Worm (Caenorhabditis elegans) whole organism, late embryonic: ENCODE measurements around the gene pacs-1.

ENCODE experiments used
- C08G9.2 ChIP-seq: sonication (generic microtip); optimal IDR thresholded peaks from 2 replicates; lab custom pipeline; 2016; ENCODE audit warnings: mild to moderate bottlenecking, missing genetic modification characterization, moderate library complexity, missing compliant biosample characterization
- K02D7.2 ChIP-seq: sonication (generic microtip); optimal IDR thresholded peaks from 2 replicates; lab custom pipeline; 2017; ENCODE audit warnings: mild to moderate bottlenecking, missing genetic modification characterization, missing compliant biosample characterization
- ahr-1 ChIP-seq: sonication (generic microtip); optimal IDR thresholded peaks from 2 replicates; lab custom pipeline; 2016; ENCODE audit warnings: missing genetic modification characterization, missing compliant biosample characterization
- ama-1 ChIP-seq: fragments of 150-350 bp; optimal IDR thresholded peaks from 2 replicates; lab custom pipeline; 2014
- ceh-14 ChIP-seq: sonication (generic microtip); optimal IDR thresholded peaks from 2 replicates; lab custom pipeline; 2016; ENCODE audit warnings: missing genotype, missing genetic modification characterization, missing compliant biosample characterization
- ceh-18 ChIP-seq: sonication (generic microtip); optimal IDR thresholded peaks from 2 replicates; lab custom pipeline; 2016; ENCODE audit warnings: missing genetic modification characterization, missing compliant biosample characterization
- ceh-19 ChIP-seq: fragments of 200-800 bp; sonication (Bioruptor generic); optimal IDR thresholded peaks from 2 replicates; lab custom pipeline; 2018; ENCODE audit warnings: mild to moderate bottlenecking, missing genetic modification characterization, missing compliant biosample characterization
- ceh-2 ChIP-seq: sonication (generic microtip); optimal IDR thresholded peaks from 2 replicates; lab custom pipeline; 2016; ENCODE audit warnings: missing genotype, missing genetic modification characterization, missing compliant biosample characterization
- ceh-30 ChIP-seq: fragments of 150-350 bp; optimal IDR thresholded peaks from 2 replicates; lab custom pipeline; 2014; ENCODE audit warnings: missing biosample characterization, missing genetic modification characterization
- ceh-31 ChIP-seq: sonication (generic microtip); optimal IDR thresholded peaks from 2 replicates; lab custom pipeline; 2016; ENCODE audit warnings: missing genetic modification characterization, missing compliant biosample characterization
- ceh-34 ChIP-seq: sonication (generic microtip); optimal IDR thresholded peaks from 2 replicates; lab custom pipeline; 2016; ENCODE audit warnings: mild to moderate bottlenecking, missing genetic modification characterization, missing compliant biosample characterization
- ceh-45 ChIP-seq: fragments of 200-800 bp; sonication (Bioruptor generic); IDR thresholded peaks from 2 replicates; pipeline ENCODE4 v1.3.6; 2022; ENCODE audit warnings: missing genetic modification reagents, missing genetic modification characterization, missing compliant biosample characterization
- ceh-48 ChIP-seq: sonication (generic microtip); optimal IDR thresholded peaks from 2 replicates; lab custom pipeline; 2016; ENCODE audit warnings: missing genetic modification characterization, inconsistent platforms, missing compliant biosample characterization
- ceh-9 ChIP-seq: sonication (generic microtip); optimal IDR thresholded peaks from 2 replicates; lab custom pipeline; 2016; ENCODE audit warnings: mild to moderate bottlenecking, missing genetic modification characterization, inconsistent platforms, missing compliant biosample characterization
- che-1 ChIP-seq: sonication (generic microtip); optimal IDR thresholded peaks from 2 replicates; lab custom pipeline; 2016; ENCODE audit warnings: mild to moderate bottlenecking, missing genetic modification characterization, missing compliant biosample characterization
- dmd-4 ChIP-seq: sonication (generic microtip); optimal IDR thresholded peaks from 2 replicates; lab custom pipeline; 2016; ENCODE audit warnings: borderline replicate concordance, missing genetic modification characterization, missing compliant biosample characterization
- ets-4 ChIP-seq: sonication (generic microtip); optimal IDR thresholded peaks from 2 replicates; lab custom pipeline; 2016; ENCODE audit warnings: missing genetic modification characterization, missing compliant biosample characterization
- fkh-6 ChIP-seq: sonication (generic microtip); optimal IDR thresholded peaks from 2 replicates; lab custom pipeline; 2016; ENCODE audit warnings: missing genetic modification characterization, missing compliant biosample characterization
- hlh-13 ChIP-seq: fragments of 200-800 bp; sonication (Bioruptor generic); optimal IDR thresholded peaks from 2 replicates; lab custom pipeline; 2018; ENCODE audit warnings: mild to moderate bottlenecking, missing genetic modification characterization, missing compliant biosample characterization
- hlh-15 ChIP-seq: sonication (generic microtip); optimal IDR thresholded peaks from 2 replicates; lab custom pipeline; 2016; ENCODE audit warnings: missing genetic modification characterization, missing compliant biosample characterization
- hlh-30 ChIP-seq: sonication (generic microtip); optimal IDR thresholded peaks from 2 replicates; lab custom pipeline; 2017; ENCODE audit warnings: antibody characterized with exemption, missing genetic modification characterization, missing compliant biosample characterization; ENCODE audit not compliant: insufficient read depth
- hlh-8 ChIP-seq: sonication (generic microtip); optimal IDR thresholded peaks from 2 replicates; lab custom pipeline; 2016; ENCODE audit warnings: missing genotype, missing genetic modification characterization, missing compliant biosample characterization
- lin-11 ChIP-seq: fragments of 200-800 bp; sonication (Bioruptor generic); optimal IDR thresholded peaks from 2 replicates; lab custom pipeline; 2018; ENCODE audit warnings: mild to moderate bottlenecking, missing genetic modification characterization, missing compliant biosample characterization
- mec-3 ChIP-seq: sonication (generic microtip); optimal IDR thresholded peaks from 2 replicates; lab custom pipeline; 2016; ENCODE audit warnings: borderline replicate concordance, missing genetic modification characterization, missing compliant biosample characterization
- nfya-1 ChIP-seq: sonication (generic microtip); optimal IDR thresholded peaks from 2 replicates; lab custom pipeline; 2017; ENCODE audit warnings: missing genetic modification characterization, mild to moderate bottlenecking, missing compliant biosample characterization, antibody characterized with exemption, moderate library complexity
- nhr-232 ChIP-seq: sonication (generic microtip); optimal IDR thresholded peaks from 2 replicates; lab custom pipeline; 2016; ENCODE audit warnings: missing genetic modification characterization, missing compliant biosample characterization
- npax-4 ChIP-seq: sonication (generic microtip); optimal IDR thresholded peaks from 2 replicates; lab custom pipeline; 2016; ENCODE audit warnings: missing genetic modification characterization, missing compliant biosample characterization
- odd-2 ChIP-seq: sonication (generic microtip); optimal IDR thresholded peaks from 2 replicates; lab custom pipeline; 2017; ENCODE audit warnings: antibody characterized with exemption, mild to moderate bottlenecking, missing genetic modification characterization, missing compliant biosample characterization
- pat-9 ChIP-seq: fragments of 200-800 bp; sonication (Bioruptor generic); optimal IDR thresholded peaks from 2 replicates; lab custom pipeline; 2018; ENCODE audit warnings: mild to moderate bottlenecking, missing genetic modification characterization, moderate library complexity, missing compliant biosample characterization
- pax-1 ChIP-seq: fragments of 150-350 bp; optimal IDR thresholded peaks from 2 replicates; lab custom pipeline; 2014; ENCODE audit warnings: missing biosample characterization, missing genetic modification characterization
- pha-4 ChIP-seq: fragments of 150-350 bp; optimal IDR thresholded peaks from 2 replicates; lab custom pipeline; 2018; ENCODE audit warnings: missing biosample characterization, missing genetic modification reagents, missing genetic modification characterization
- pros-1 ChIP-seq: fragments of 150-350 bp; optimal IDR thresholded peaks from 2 replicates; lab custom pipeline; 2014; ENCODE audit warnings: missing biosample characterization, missing genetic modification reagents, missing genetic modification characterization
- ref-2 ChIP-seq: sonication (generic microtip); optimal IDR thresholded peaks from 2 replicates; lab custom pipeline; 2016; ENCODE audit warnings: missing genetic modification characterization, missing compliant biosample characterization
- sox-2 ChIP-seq: fragments of 200-800 bp; sonication (Bioruptor generic); IDR thresholded peaks from 2 replicates; pipeline ENCODE4 v1.3.6; 2022; ENCODE audit warnings: missing genetic modification reagents, missing genetic modification characterization, missing compliant biosample characterization
- tbx-2 ChIP-seq: sonication (generic microtip); optimal IDR thresholded peaks from 2 replicates; lab custom pipeline; 2016; ENCODE audit warnings: missing genetic modification characterization, missing compliant biosample characterization
- tbx-7 ChIP-seq: sonication (generic microtip); optimal IDR thresholded peaks from 2 replicates; lab custom pipeline; 2016; ENCODE audit warnings: missing genotype, missing genetic modification characterization, missing compliant biosample characterization
- unc-3 ChIP-seq, 2 experiments: fragments of 200-800 bp in 1 of 2; sonication (Bioruptor generic) in 1 of 2; sonication (generic microtip) in 1 of 2; conservative IDR thresholded peaks in 1 of 2; optimal IDR thresholded peaks in 1 of 2; 2 replicates each; pipeline versions ENCODE4 v1.3.6 to Lab custom; 2016 to 2022; ENCODE audit warnings: missing compliant biosample characterization in 2 of 2, missing genetic modification characterization in 2 of 2, missing genetic modification reagents in 1 of 2
- unc-42 ChIP-seq: sonication (generic microtip); optimal IDR thresholded peaks from 2 replicates; lab custom pipeline; 2016; ENCODE audit warnings: missing genotype, missing genetic modification characterization, missing compliant biosample characterization
- unc-55 ChIP-seq: sonication (generic microtip); optimal IDR thresholded peaks from 2 replicates; lab custom pipeline; 2017; ENCODE audit warnings: missing biosample characterization, missing genetic modification reagents, missing genetic modification characterization
- unc-86 ChIP-seq: sonication (generic microtip); optimal IDR thresholded peaks from 2 replicates; lab custom pipeline; 2016; ENCODE audit warnings: missing genetic modification characterization, missing compliant biosample characterization
- zip-5 ChIP-seq: sonication (generic microtip); optimal IDR thresholded peaks from 2 replicates; lab custom pipeline; 2016; ENCODE audit warnings: missing genetic modification characterization, missing compliant biosample characterization

Gene pacs-1

DNA sequence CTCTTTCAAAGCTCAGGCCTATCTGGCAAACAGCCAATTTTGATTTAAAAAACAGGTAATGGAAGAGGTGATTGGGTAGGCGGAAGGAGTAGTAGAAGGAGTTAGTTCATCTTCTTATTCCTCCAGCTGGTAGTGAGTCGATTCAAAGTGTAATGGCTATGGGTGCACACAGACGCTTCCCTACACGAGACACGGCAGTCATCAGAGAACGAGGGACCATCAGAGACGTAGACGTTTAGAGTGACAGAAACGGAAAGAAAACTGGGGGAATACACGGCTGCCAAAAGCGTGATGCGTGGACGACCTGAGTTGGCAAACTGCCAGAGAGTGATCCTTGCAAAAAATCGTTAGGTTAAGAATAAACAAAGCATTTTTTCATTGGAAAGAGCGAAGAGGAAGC lies 30.4 kb upstream of the pacs-1 start:
- peak; percentile 35 for TF ChIP-seq nfya-1 (tag; lab: Kevin White, UChicago)
- no peak for TF ChIP-seq nhr-232
- peak; percentile 72 for TF ChIP-seq ceh-31
- no peak for TF ChIP-seq ama-1 (lab: Kevin White, UChicago)
- TF ChIP-seq ceh-34, result peak; percentile 46
- peak; percentile 46 for TF ChIP-seq tbx-2 (tag; lab: Kevin White, UChicago)
- no peak for TF ChIP-seq pha-4 (tag; lab: Kevin White, UChicago)
- TF ChIP-seq npax-4 (tag; lab: Kevin White, UChicago), result no peak
- no peak for TF ChIP-seq ets-4 (tag; lab: Kevin White, UChicago)
- peak; percentile 14 for TF ChIP-seq hlh-30 (tag; lab: Kevin White, UChicago)
- no peak for TF ChIP-seq hlh-15 (tag; lab: Kevin White, UChicago)
- TF ChIP-seq unc-42 (tag; lab: Kevin White, UChicago), result peak; percentile 5
- no peak for TF ChIP-seq C08G9.2 (tag; lab: Kevin White, UChicago)
- TF ChIP-seq pax-1, result peak; percentile 23
- no peak for TF ChIP-seq sox-2
- no peak for TF ChIP-seq hlh-13 (GFP tag; lab: Kevin White, UChicago)
- TF ChIP-seq che-1 (tag; lab: Kevin White, UChicago), result no peak
- TF ChIP-seq ceh-45 (GFP tag; lab: Robert Waterston, UW), result no peak
- TF ChIP-seq pat-9 (tag; lab: Kevin White, UChicago), result no peak
- no peak for TF ChIP-seq lin-11 (tag; lab: Kevin White, UChicago)
- peak; percentile 60 for TF ChIP-seq ceh-18 (tag; lab: Kevin White, UChicago)
- TF ChIP-seq unc-3 (GFP tag; conservative IDR thresholded peaks at IDR 0.05; lab: Robert Waterston, UW), result no peak
- no peak for TF ChIP-seq unc-3 (tag; optimal IDR thresholded peaks at IDR 0.05; lab: Kevin White, UChicago)

DNA sequence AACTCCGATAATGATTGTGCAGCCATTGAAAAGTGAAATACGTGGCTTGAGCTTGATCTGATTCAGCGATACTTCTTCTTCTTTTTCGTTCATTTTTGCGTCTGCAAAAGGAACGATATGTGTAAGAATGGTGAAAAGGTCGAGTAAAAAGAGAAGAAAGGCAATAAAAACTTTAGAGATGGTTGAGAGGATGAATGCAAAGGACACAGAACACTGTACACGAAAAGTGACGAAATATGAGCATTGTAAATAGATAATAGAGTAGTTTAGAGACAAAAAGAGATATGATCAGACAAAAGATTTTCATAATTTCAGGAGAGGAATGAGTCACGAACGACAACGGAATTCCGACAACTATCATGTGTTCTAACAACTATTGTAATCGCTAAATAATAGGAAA lies 29.2 kb upstream of the pacs-1 start, which contains the start of gene aat-2:
aat-2 (minus strand) TSS at position 101 of the 400 bp plus-strand sequence.
- TF ChIP-seq ceh-18 (tag; lab: Kevin White, UChicago), result no peak

DNA sequence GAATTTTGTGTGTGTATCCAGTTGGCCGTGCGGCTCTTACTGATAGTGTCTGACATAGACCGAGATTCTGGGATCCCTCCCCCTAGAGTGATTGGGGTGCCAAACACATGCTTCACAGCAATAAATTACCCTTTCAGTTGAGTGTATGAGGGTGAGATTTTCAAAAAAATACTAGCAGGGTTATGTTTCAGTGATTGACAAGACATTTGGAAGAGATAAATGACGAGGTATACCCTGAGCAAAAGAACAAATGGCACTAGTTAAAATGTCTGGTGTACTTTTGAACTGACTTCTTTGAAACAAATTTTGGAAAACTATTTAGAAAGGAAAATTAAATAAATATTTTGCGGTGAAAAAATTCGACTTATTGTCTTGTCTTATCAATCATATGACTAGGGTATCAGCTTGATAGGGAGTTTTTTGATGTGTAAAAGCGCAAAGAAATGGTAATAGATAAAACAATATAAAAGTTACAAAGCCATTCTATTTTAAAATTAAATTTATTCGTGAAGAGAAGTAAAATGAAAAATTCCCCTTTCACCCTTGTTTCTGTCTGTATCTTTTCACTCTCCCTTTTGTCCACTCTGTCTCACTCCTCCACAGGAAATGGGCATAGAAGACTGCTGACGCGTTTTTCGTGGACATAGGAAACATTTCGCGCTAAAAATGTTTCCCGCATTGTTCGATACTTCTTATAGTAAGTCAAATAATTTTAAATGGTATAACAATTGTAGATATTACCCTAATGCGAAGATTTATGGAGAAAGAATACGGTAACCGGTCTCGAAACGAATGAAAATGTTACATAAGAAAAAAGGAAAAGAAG lies 26.3 kb upstream of the pacs-1 start, which contains the start of gene glo-4:
glo-4 (minus strand) TSS at position 51 of the 826 bp plus-strand sequence.
- no peak for TF ChIP-seq ceh-9 (tag; lab: Kevin White, UChicago)
- no peak for TF ChIP-seq mec-3 (tag; lab: Kevin White, UChicago)
- TF ChIP-seq pha-4 (tag; lab: Kevin White, UChicago), result no peak
- TF ChIP-seq ceh-34, result no peak
- no peak for TF ChIP-seq odd-2 (tag; lab: Kevin White, UChicago)
- no peak for TF ChIP-seq C08G9.2 (tag; lab: Kevin White, UChicago)
- no peak for TF ChIP-seq ceh-48 (tag; lab: Kevin White, UChicago)
- no peak for TF ChIP-seq zip-5
- no peak for TF ChIP-seq K02D7.2 (tag; lab: Kevin White, UChicago)
- TF ChIP-seq unc-86, result no peak
- TF ChIP-seq ama-1 (lab: Kevin White, UChicago), result no peak
- TF ChIP-seq unc-55 (GFP tag; lab: Kevin White, UChicago), result no peak
- TF ChIP-seq ceh-19 (GFP tag; lab: Kevin White, UChicago), result no peak
- peak; percentile 30 for TF ChIP-seq ceh-31
- TF ChIP-seq ceh-2, result no peak
- no peak for TF ChIP-seq ceh-14 (tag; lab: Kevin White, UChicago)
- no peak for TF ChIP-seq hlh-8 (tag; lab: Kevin White, UChicago)
- TF ChIP-seq fkh-6 (tag; lab: Kevin White, UChicago), result no peak
- no peak for TF ChIP-seq hlh-15 (tag; lab: Kevin White, UChicago)
- TF ChIP-seq dmd-4 (tag; lab: Kevin White, UChicago), result no peak
- TF ChIP-seq nhr-232, result no peak
- no peak for TF ChIP-seq hlh-30 (tag; lab: Kevin White, UChicago)
- TF ChIP-seq pros-1 (tag; lab: Kevin White, UChicago), result no peak
- no peak for TF ChIP-seq tbx-7
- TF ChIP-seq ahr-1 (tag; lab: Kevin White, UChicago), result no peak
- TF ChIP-seq unc-42 (tag; lab: Kevin White, UChicago), result peak; percentile 76
- TF ChIP-seq nfya-1 (tag; lab: Kevin White, UChicago), result peak; percentile 58
- peak; percentile 57 for TF ChIP-seq ceh-30 (tag; lab: Kevin White, UChicago)
- no peak for TF ChIP-seq che-1 (tag; lab: Kevin White, UChicago)
- no peak for TF ChIP-seq ref-2
